Fruit fly (Drosophila melanogaster) whole organism, embryonic: Measurements from ENCODE around the gene CG13248.

Source experiments
- Awh ChIP-seq: fragments of 200-800 bp; sonication (Bioruptor generic); IDR thresholded peaks from 2 replicates; pipeline ENCODE4, ENCODE4 v1.3.6; 2022; ENCODE audit warnings: missing biosample characterization, missing genetic modification characterization
- CG10147 ChIP-seq: fragments of 200-800 bp; sonication (Bioruptor generic); optimal IDR thresholded peaks from 2 replicates; lab custom pipeline; 2019; ENCODE audit warnings: missing biosample characterization, mild to moderate bottlenecking, missing genetic modification characterization, moderate library complexity
- CG10267 ChIP-seq: fragments of 200-800 bp; sonication (Bioruptor generic); optimal IDR thresholded peaks from 2 replicates; lab custom pipeline; 2018; ENCODE audit warnings: missing biosample characterization, mild to moderate bottlenecking, missing genetic modification characterization, moderate library complexity
- CG12659 ChIP-seq: fragments of 200-800 bp; sonication (Bioruptor generic); optimal IDR thresholded peaks from 3 replicates; lab custom pipeline; 2017; ENCODE audit warnings: mild to moderate bottlenecking, missing biosample characterization, missing genetic modification reagents, missing genetic modification characterization
- CG14014 ChIP-seq: fragments of 200-800 bp; sonication (Bioruptor generic); IDR thresholded peaks from 2 replicates; pipeline ENCODE4 v1.3.6; 2022; ENCODE audit warnings: missing biosample characterization, missing genetic modification characterization
- CG14965 ChIP-seq: fragments of 200-800 bp; sonication (Bioruptor generic); optimal IDR thresholded peaks from 2 replicates; lab custom pipeline; 2016; ENCODE audit warnings: missing biosample characterization, missing genetic modification characterization, borderline replicate concordance
- CG17568 ChIP-seq: fragments of 200-800 bp; sonication (Bioruptor generic); optimal IDR thresholded peaks from 2 replicates; lab custom pipeline; 2018; ENCODE audit warnings: missing biosample characterization, mild to moderate bottlenecking, missing genetic modification characterization, moderate library complexity
- CG18476 ChIP-seq: fragments of 200-800 bp; sonication (Bioruptor generic); optimal IDR thresholded peaks from 2 replicates; lab custom pipeline; 2016; ENCODE audit warnings: missing biosample characterization, mild to moderate bottlenecking, missing genetic modification characterization
- CG3065 ChIP-seq: fragments of 200-800 bp; sonication (Bioruptor generic); optimal IDR thresholded peaks from 2 replicates; lab custom pipeline; 2016; ENCODE audit warnings: missing biosample characterization, missing genetic modification characterization
- CG34422 ChIP-seq: fragments of 200-800 bp; sonication (Bioruptor generic); IDR thresholded peaks from 3 replicates; pipeline ENCODE4 v1.3.6; 2022; ENCODE audit warnings: missing biosample characterization, missing genetic modification characterization
- CG5180 ChIP-seq: fragments of 200-800 bp; sonication (Bioruptor generic); optimal IDR thresholded peaks from 3 replicates; lab custom pipeline; 2017; ENCODE audit warnings: missing biosample characterization, missing genetic modification characterization, mild to moderate bottlenecking, moderate library complexity, missing genetic modification reagents
- CG8944 ChIP-seq: fragments of 200-800 bp; sonication (Bioruptor generic); optimal IDR thresholded peaks from 3 replicates; lab custom pipeline; 2016; ENCODE audit warnings: missing biosample characterization, missing genetic modification characterization
- CG9727 ChIP-seq: fragments of 200-800 bp; sonication (Bioruptor generic); optimal IDR thresholded peaks from 3 replicates; lab custom pipeline; 2017; ENCODE audit warnings: missing biosample characterization, mild to moderate bottlenecking, missing genetic modification characterization
- CG9797 ChIP-seq: fragments of 200-800 bp; sonication (Bioruptor generic); optimal IDR thresholded peaks from 3 replicates; lab custom pipeline; 2018; ENCODE audit warnings: missing biosample characterization, mild to moderate bottlenecking, missing genetic modification characterization
- CoRest ChIP-seq: fragments of 200-800 bp; sonication (Bioruptor generic); optimal IDR thresholded peaks from 3 replicates; lab custom pipeline; 2018; ENCODE audit warnings: missing biosample characterization, mild to moderate bottlenecking, missing genetic modification characterization, moderate library complexity
- Dref ChIP-seq: fragments of 200-800 bp; sonication (Bioruptor generic); IDR thresholded peaks from 2 replicates; pipeline ENCODE4 v1.3.6; 2022; ENCODE audit warnings: missing biosample characterization, missing genetic modification characterization
- E2f2 ChIP-seq: fragments of 200-800 bp; sonication (Bioruptor generic); IDR thresholded peaks from 2 replicates; pipeline ENCODE4 v1.3.6; 2022; ENCODE audit warnings: missing biosample characterization, missing genetic modification characterization
- Ets65A ChIP-seq: fragments of 200-800 bp; sonication (Bioruptor generic); peaks from one replicate; lab custom pipeline; 2016; ENCODE audit warnings: missing biosample characterization, missing genetic modification characterization
- HLH3B ChIP-seq: fragments of 200-800 bp; sonication (Bioruptor generic); IDR thresholded peaks from 2 replicates; pipeline ENCODE4 v1.3.6; 2022; ENCODE audit warnings: missing biosample characterization, missing genetic modification characterization
- Hmx ChIP-seq: fragments of 200-800 bp; sonication (Bioruptor generic); optimal IDR thresholded peaks from 2 replicates; lab custom pipeline; 2016; ENCODE audit warnings: missing biosample characterization, missing genetic modification characterization
- Meics ChIP-seq: fragments of 200-800 bp; sonication (Bioruptor generic); optimal IDR thresholded peaks from 2 replicates; lab custom pipeline; 2017; ENCODE audit warnings: missing biosample characterization, mild to moderate bottlenecking, missing genetic modification characterization
- NFAT ChIP-seq: fragments of 200-800 bp; sonication (Bioruptor generic); IDR thresholded peaks from 2 replicates; pipeline ENCODE4 v1.3.6; 2022; ENCODE audit warnings: missing biosample characterization, missing genetic modification characterization
- Nf-YC ChIP-seq: fragments of 200-800 bp; optimal IDR thresholded peaks from 3 replicates; lab custom pipeline; 2019; ENCODE audit warnings: missing biosample characterization, mild to moderate bottlenecking, missing genetic modification characterization, moderate library complexity
- Sin3A ChIP-seq: fragments of >200 bp; optimal IDR thresholded peaks from 2 replicates; lab custom pipeline; 2018
- Sox100B ChIP-seq: fragments of 200-800 bp; sonication (Bioruptor generic); optimal IDR thresholded peaks from 3 replicates; lab custom pipeline; 2018; ENCODE audit warnings: missing biosample characterization, mild to moderate bottlenecking, missing genetic modification characterization
- Sry-β ChIP-seq: fragments of 200-800 bp; sonication (Bioruptor generic); optimal IDR thresholded peaks from 2 replicates; lab custom pipeline; 2018; ENCODE audit warnings: missing biosample characterization, mild to moderate bottlenecking, missing genetic modification characterization, moderate library complexity
- ase ChIP-seq: fragments of 200-800 bp; sonication (Bioruptor generic); IDR thresholded peaks from 3 replicates; pipeline ENCODE4 v1.3.6; 2022; ENCODE audit warnings: missing biosample characterization, missing genetic modification characterization
- btn ChIP-seq: fragments of 200-800 bp; sonication (Bioruptor generic); optimal IDR thresholded peaks from 2 replicates; lab custom pipeline; 2016; ENCODE audit warnings: missing biosample characterization, missing genetic modification characterization
- cad ChIP-seq: fragments of >200 bp; optimal IDR thresholded peaks from 2 replicates; lab custom pipeline; 2017; ENCODE audit warnings: missing biosample characterization, missing genetic modification characterization
- da ChIP-seq: fragments of 200-800 bp; sonication (Bioruptor generic); optimal IDR thresholded peaks from 2 replicates; lab custom pipeline; 2016; ENCODE audit warnings: missing biosample characterization, missing genetic modification characterization
- dati ChIP-seq: fragments of 200-800 bp; sonication (Bioruptor generic); IDR thresholded peaks from 2 replicates; pipeline ENCODE4 v1.3.6; 2022; ENCODE audit warnings: missing biosample characterization, missing genetic modification characterization
- dmrt99B ChIP-seq: fragments of 200-800 bp; sonication (Bioruptor generic); optimal IDR thresholded peaks from 2 replicates; lab custom pipeline; 2018; ENCODE audit warnings: missing biosample characterization, mild to moderate bottlenecking, missing genetic modification characterization, moderate library complexity
- gce ChIP-seq: fragments of 200-800 bp; sonication (Bioruptor generic); IDR thresholded peaks from 3 replicates; pipeline ENCODE4 v1.3.6; 2022; ENCODE audit warnings: missing biosample characterization, missing genetic modification characterization
- gsb ChIP-seq: fragments of 200-800 bp; sonication (Bioruptor generic); IDR thresholded peaks from 2 replicates; pipeline ENCODE4 v1.3.6; 2022; ENCODE audit warnings: missing biosample characterization, missing genetic modification characterization
- insv ChIP-seq, 2 experiments: fragments of 200-800 bp; sonication (Bioruptor generic); optimal IDR thresholded peaks; 3 replicates each; lab custom pipeline; 2016 to 2018; ENCODE audit warnings: missing biosample characterization in 2 of 2, missing genetic modification characterization in 2 of 2
- lilli ChIP-seq: fragments of 200-800 bp; sonication (Bioruptor generic); optimal IDR thresholded peaks from 3 replicates; lab custom pipeline; 2016; ENCODE audit warnings: missing biosample characterization, missing genetic modification characterization
- lmd ChIP-seq: fragments of 200-800 bp; sonication (Bioruptor generic); IDR thresholded peaks from 2 replicates; pipeline ENCODE4 v1.3.6; 2022; ENCODE audit warnings: missing biosample characterization, missing genetic modification characterization
- luna ChIP-seq: fragments of 200-800 bp; sonication (Bioruptor generic); optimal IDR thresholded peaks from 2 replicates; lab custom pipeline; 2016; ENCODE audit warnings: missing biosample characterization, missing genetic modification characterization
- nom ChIP-seq: fragments of 200-800 bp; sonication (Bioruptor generic); optimal IDR thresholded peaks from 2 replicates; lab custom pipeline; 2017; ENCODE audit warnings: missing biosample characterization, missing genetic modification characterization, mild to moderate bottlenecking, moderate library complexity, missing genetic modification reagents
- phol ChIP-seq: fragments of 200-800 bp; sonication (Bioruptor generic); optimal IDR thresholded peaks from 3 replicates; lab custom pipeline; 2018; ENCODE audit warnings: missing biosample characterization, mild to moderate bottlenecking, missing genetic modification characterization, moderate library complexity
- pnt ChIP-seq: fragments of 200-800 bp; sonication (Bioruptor generic); optimal IDR thresholded peaks from 3 replicates; lab custom pipeline; 2016; ENCODE audit warnings: missing biosample characterization, missing genetic modification characterization
- scrt ChIP-seq: fragments of 200-800 bp; sonication (Bioruptor generic); optimal IDR thresholded peaks from 2 replicates; lab custom pipeline; 2018; ENCODE audit warnings: missing biosample characterization, mild to moderate bottlenecking, missing genetic modification characterization, moderate library complexity
- sd ChIP-seq: fragments of 200-800 bp; sonication (Bioruptor generic); optimal IDR thresholded peaks from 3 replicates; lab custom pipeline; 2018; ENCODE audit warnings: missing biosample characterization, mild to moderate bottlenecking, missing genetic modification characterization, moderate library complexity
- sim ChIP-seq: fragments of 200-800 bp; sonication (Bioruptor generic); IDR thresholded peaks from 2 replicates; pipeline ENCODE4 v1.3.6; 2022; ENCODE audit warnings: missing biosample characterization, missing genetic modification characterization
- slou ChIP-seq: fragments of 200-800 bp; sonication (Bioruptor generic); optimal IDR thresholded peaks from 3 replicates; lab custom pipeline; 2016; ENCODE audit warnings: missing biosample characterization, missing genetic modification characterization
- sob ChIP-seq: fragments of 200-800 bp; sonication (Bioruptor generic); IDR thresholded peaks from 2 replicates; pipeline ENCODE4 v1.3.6; 2022; ENCODE audit warnings: missing biosample characterization, missing genetic modification characterization
- ssp ChIP-seq: fragments of 200-800 bp; sonication (Bioruptor generic); IDR thresholded peaks from 2 replicates; pipeline ENCODE4 v1.3.6; 2022; ENCODE audit warnings: missing biosample characterization, missing genetic modification characterization
- tup ChIP-seq: fragments of 200-800 bp; sonication (Bioruptor generic); optimal IDR thresholded peaks from 2 replicates; lab custom pipeline; 2016; ENCODE audit warnings: missing biosample characterization, mild to moderate bottlenecking, missing genetic modification characterization, moderate library complexity
- vnd ChIP-seq: fragments of 200-800 bp; sonication (Bioruptor generic); IDR thresholded peaks from 3 replicates; pipeline ENCODE4 v1.3.6; 2022; ENCODE audit warnings: missing biosample characterization, missing genetic modification characterization; ENCODE audit not compliant: partially characterized antibody
- zen ChIP-seq: fragments of 200-800 bp; sonication (Bioruptor generic); optimal IDR thresholded peaks from 3 replicates; lab custom pipeline; 2018; ENCODE audit warnings: missing biosample characterization, mild to moderate bottlenecking, missing genetic modification characterization, moderate library complexity
- zfh1 ChIP-seq: fragments of 200-800 bp; sonication (Bioruptor generic); IDR thresholded peaks from 3 replicates; pipeline ENCODE4 v1.3.6; 2022; ENCODE audit warnings: missing biosample characterization, missing genetic modification characterization

CG13248 gene

dm6 chr3L:20395257-20395909 is 15.0 kb downstream of the CG13248 start (continued):
- TF ChIP-seq CG10267 (no peak), nom (GFP tag; lab: Kevin White, UChicago) (no peak), scrt (GFP tag; lab: Kevin White, UChicago) (no peak), ase (no peak), CG10147 (GFP tag; lab: Kevin White, UChicago) (peak; percentile 3), CG14014 (no peak), CG5180 (no peak), zen (no peak), sim (no peak), CG8944 (GFP tag; lab: Kevin White, UChicago) (peak; percentile 8), CG9727 (GFP tag; lab: Kevin White, UChicago) (peak; percentile 57), vnd (GFP tag; lab: Robert Waterston, UW) (peak; percentile 28; the same call in 1 of the 3 replicates), cad (GFP tag; lab: Kevin White, UChicago) (no peak), zfh1 (no peak), dati (GFP tag; lab: Robert Waterston, UW) (no peak), insv (GFP tag; optimal IDR thresholded peaks at IDR 0.05; lab: Kevin White, UChicago) (no peak), Nf-YC (tag; lab: Kevin White, UChicago) (peak; percentile 33), pnt (no peak), CG3065 (GFP tag; lab: Kevin White, UChicago) (no peak), Awh (GFP tag; lab: Robert Waterston, UW) (no peak), Dref (GFP tag; lab: Robert Waterston, UW) (0 out of 2 replicates have a peak, but pooled peaks have one; percentile 15), CG12659 (peak; percentile 57), lilli (peak; percentile 80), CG34422 (no peak), luna (GFP tag; lab: Kevin White, UChicago) (no peak), CoRest (tag; lab: Kevin White, UChicago) (peak; percentile 57), Ets65A (GFP tag; lab: Kevin White, UChicago) (peak; percentile 31), gce (GFP tag; lab: Robert Waterston, UW) (no peak; the same call in 2 of the 3 replicates), da (GFP tag; lab: Kevin White, UChicago) (no peak), Hmx (GFP tag; lab: Kevin White, UChicago) (no peak), dmrt99B (tag; lab: Kevin White, UChicago) (peak; percentile 31), E2f2 (GFP tag; lab: Robert Waterston, UW) (no peak), phol (tag; lab: Kevin White, UChicago) (peak; percentile 9), Sox100B (GFP tag; lab: Kevin White, UChicago) (peak; percentile 13), ssp (GFP tag; lab: Robert Waterston, UW) (no peak), Meics (GFP tag; lab: Kevin White, UChicago) (peak; percentile 76), tup (GFP tag; lab: Kevin White, UChicago) (no peak), CG18476 (GFP tag; lab: Kevin White, UChicago) (peak; percentile 31), CG14965 (no peak), NFAT (peak; percentile 29), Sry-β (GFP tag; lab: Kevin White, UChicago) (no peak), Sin3A (no peak), gsb (GFP tag; lab: Robert Waterston, UW) (0 out of 2 replicates have a peak, but pooled peaks have one; percentile 21), CG17568 (no peak), btn (GFP tag; lab: Kevin White, UChicago) (no peak), sob (GFP tag; lab: Robert Waterston, UW) (peak; percentile 47), lmd (no peak; the same call in 1 of the 2 replicates), CG9797 (GFP tag; lab: Kevin White, UChicago) (no peak), sd (tag; lab: Kevin White, UChicago) (peak; percentile 70), slou (GFP tag; lab: Kevin White, UChicago) (no peak), HLH3B (GFP tag; lab: Robert Waterston, UW) (no peak)
